Worm (Caenorhabditis elegans): ENCODE results near the gene W04H10.6.
"Not testable (repeated sequence)": the region's sequence is repeated elsewhere in the genome, so short reads cannot be mapped to it uniquely, and the experiment has no call there.

- not testable (repeated sequence) for TF ChIP-seq nhr-28, egl-27, elt-3 (tag; optimal IDR thresholded peaks at IDR 0.05)
Observed at ce11 chrII:593221-593620, 15.0 kb downstream of the W04H10.6 start, which contains the start of gene W08F4.1.

Data from whole organism, L3 larva.